Fruit fly (Drosophila melanogaster) whole organism, adult: ENCODE measurements around the gene CG14931.

ENCODE experiments used
- CG11617 ChIP-seq: fragments of 200-800 bp; sonication (Bioruptor generic); optimal IDR thresholded peaks from 2 replicates; lab custom pipeline; 2017; ENCODE audit warnings: mild to moderate bottlenecking, missing biosample characterization, missing genetic modification reagents, missing genetic modification characterization
- CG12768 ChIP-seq: fragments of 200-800 bp; sonication (Bioruptor generic); optimal IDR thresholded peaks from 2 replicates; lab custom pipeline; 2017; ENCODE audit warnings: missing biosample characterization, missing genetic modification characterization, mild to moderate bottlenecking, moderate library complexity, missing genetic modification reagents
- CG14711 ChIP-seq: fragments of 200-800 bp; sonication (Bioruptor generic); optimal IDR thresholded peaks from 2 replicates; lab custom pipeline; 2018; ENCODE audit warnings: missing biosample characterization, mild to moderate bottlenecking, missing genetic modification characterization, moderate library complexity
- CG5204 ChIP-seq: fragments of 200-800 bp; sonication (Bioruptor generic); optimal IDR thresholded peaks from 2 replicates; lab custom pipeline; 2016; ENCODE audit warnings: missing biosample characterization, missing genetic modification characterization
- CG7045 ChIP-seq: fragments of 200-800 bp; sonication (Bioruptor generic); optimal IDR thresholded peaks from 2 replicates; lab custom pipeline; 2017; ENCODE audit warnings: missing biosample characterization, mild to moderate bottlenecking, missing genetic modification characterization
- Clk ChIP-seq: fragments of 200-800 bp; sonication (Bioruptor generic); optimal IDR thresholded peaks from 2 replicates; lab custom pipeline; 2017; ENCODE audit warnings: missing biosample characterization, missing genetic modification characterization
- Crg-1 ChIP-seq: fragments of 200-800 bp; sonication (Bioruptor generic); optimal IDR thresholded peaks from 2 replicates; lab custom pipeline; 2016; ENCODE audit warnings: missing biosample characterization, missing genetic modification characterization
- Hr96 ChIP-seq: fragments of 200-800 bp; sonication (Bioruptor generic); optimal IDR thresholded peaks from 2 replicates; lab custom pipeline; 2016; ENCODE audit warnings: missing biosample characterization, missing genetic modification characterization
- Mnt ChIP-seq: fragments of 200-800 bp; sonication (Bioruptor generic); optimal IDR thresholded peaks from 2 replicates; lab custom pipeline; 2016; ENCODE audit warnings: missing biosample characterization, mild to moderate bottlenecking, missing genetic modification characterization
- bab1 ChIP-seq: fragments of 200-800 bp; sonication (Bioruptor generic); optimal IDR thresholded peaks from 3 replicates; lab custom pipeline; 2019; ENCODE audit warnings: missing biosample characterization, mild to moderate bottlenecking, missing genetic modification characterization, moderate library complexity
- kay ChIP-seq: fragments of 200-800 bp; sonication (Bioruptor generic); peaks from one replicate; lab custom pipeline; 2016; ENCODE audit warnings: missing biosample characterization, missing genetic modification characterization, borderline replicate concordance
- ovo ChIP-seq: fragments of 200-800 bp; sonication (Bioruptor generic); optimal IDR thresholded peaks from 2 replicates; lab custom pipeline; 2016; ENCODE audit warnings: missing biosample characterization, missing genetic modification characterization
- tj ChIP-seq: fragments of 200-800 bp; sonication (Bioruptor generic); optimal IDR thresholded peaks from 3 replicates; lab custom pipeline; 2017; ENCODE audit warnings: missing biosample characterization, mild to moderate bottlenecking, missing genetic modification characterization, moderate library complexity

- TF ChIP-seq CG14711 (tag; lab: Kevin White, UChicago) (no peak), Clk (GFP tag; lab: Kevin White, UChicago) (no peak), Crg-1 (GFP tag; lab: Kevin White, UChicago) (no peak), Hr96 (no peak), CG11617 (GFP tag; lab: Kevin White, UChicago) (no peak), CG7045 (GFP tag; lab: Kevin White, UChicago) (no peak), bab1 (GFP tag; lab: Kevin White, UChicago) (no peak), CG5204 (no peak), kay (no peak), ovo (no peak), Mnt (GFP tag; lab: Kevin White, UChicago) (no peak), tj (no peak), CG12768 (GFP tag; lab: Kevin White, UChicago) (no peak)
Observed at dm6 chr2L:11792265-11792664, 4.1 kb downstream of the CG14931 start, which contains the start of gene Tsp33B.
